Fruit fly (Drosophila melanogaster) whole organism, embryonic: ENCODE data around the gene CG34293.

Source experiments
- Adf1 ChIP-seq: fragments of 200-800 bp; sonication (Bioruptor generic); IDR thresholded peaks from 2 replicates; pipeline ENCODE4 v1.3.6; 2022; ENCODE audit warnings: missing biosample characterization, missing genetic modification characterization
- Aef1 ChIP-seq: fragments of 200-800 bp; sonication (Bioruptor generic); IDR thresholded peaks from 3 replicates; pipeline ENCODE4 v1.3.6; 2022; ENCODE audit warnings: missing biosample characterization, missing genetic modification characterization
- Awh ChIP-seq: fragments of 200-800 bp; sonication (Bioruptor generic); IDR thresholded peaks from 2 replicates; pipeline ENCODE4, ENCODE4 v1.3.6; 2022; ENCODE audit warnings: missing biosample characterization, missing genetic modification characterization
- CG10147 ChIP-seq: fragments of 200-800 bp; sonication (Bioruptor generic); optimal IDR thresholded peaks from 2 replicates; lab custom pipeline; 2019; ENCODE audit warnings: missing biosample characterization, mild to moderate bottlenecking, missing genetic modification characterization, moderate library complexity
- CG10209 ChIP-seq: fragments of 200-800 bp; sonication (Bioruptor generic); optimal IDR thresholded peaks from 3 replicates; lab custom pipeline; 2017; ENCODE audit warnings: missing biosample characterization, mild to moderate bottlenecking, missing genetic modification characterization, missing genetic modification reagents
- CG10267 ChIP-seq: fragments of 200-800 bp; sonication (Bioruptor generic); optimal IDR thresholded peaks from 2 replicates; lab custom pipeline; 2018; ENCODE audit warnings: missing biosample characterization, mild to moderate bottlenecking, missing genetic modification characterization, moderate library complexity
- CG11696 ChIP-seq: fragments of 200-800 bp; sonication (Bioruptor generic); IDR thresholded peaks from 2 replicates; pipeline ENCODE4 v1.3.6; 2022; ENCODE audit warnings: missing biosample characterization, missing genetic modification characterization
- CG12104 ChIP-seq: fragments of 200-800 bp; sonication (Bioruptor generic); optimal IDR thresholded peaks from 3 replicates; lab custom pipeline; 2016; ENCODE audit warnings: missing biosample characterization, missing genetic modification characterization
- CG12155 ChIP-seq: fragments of 200-800 bp; sonication (Bioruptor generic); optimal IDR thresholded peaks from 3 replicates; lab custom pipeline; 2016; ENCODE audit warnings: missing biosample characterization, missing genetic modification characterization
- CG12391 ChIP-seq: fragments of 200-800 bp; sonication (Bioruptor generic); optimal IDR thresholded peaks from 3 replicates; lab custom pipeline; 2018; ENCODE audit warnings: missing biosample characterization, mild to moderate bottlenecking, missing genetic modification characterization, moderate library complexity
- CG12942 ChIP-seq: fragments of 200-800 bp; sonication (Bioruptor generic); optimal IDR thresholded peaks from 3 replicates; lab custom pipeline; 2016; ENCODE audit warnings: missing biosample characterization, missing genetic modification characterization
- CG14441 ChIP-seq: fragments of 200-800 bp; sonication (Bioruptor generic); IDR thresholded peaks from 2 replicates; pipeline ENCODE4 v1.3.6; 2022; ENCODE audit warnings: missing biosample characterization, missing genetic modification characterization
- CG1529 ChIP-seq: fragments of 200-800 bp; sonication (Bioruptor generic); optimal IDR thresholded peaks from 3 replicates; lab custom pipeline; 2018; ENCODE audit warnings: missing biosample characterization, missing genetic modification characterization
- CG1603 ChIP-seq: fragments of 200-800 bp; sonication (Bioruptor generic); optimal IDR thresholded peaks from 2 replicates; lab custom pipeline; 2019; ENCODE audit warnings: missing biosample characterization, mild to moderate bottlenecking, missing genetic modification characterization, moderate library complexity
- CG16779 ChIP-seq: fragments of 200-800 bp; sonication (Bioruptor generic); IDR thresholded peaks from 2 replicates; pipeline ENCODE4 v1.3.6; 2022; ENCODE audit warnings: missing biosample characterization, missing genetic modification characterization
- CG2678 ChIP-seq: fragments of 200-800 bp; sonication (Bioruptor generic); optimal IDR thresholded peaks from 3 replicates; lab custom pipeline; 2019; ENCODE audit warnings: missing biosample characterization, mild to moderate bottlenecking, missing genetic modification characterization, moderate library complexity
- CG30403 ChIP-seq: fragments of 200-800 bp; sonication (Bioruptor generic); optimal IDR thresholded peaks from 3 replicates; lab custom pipeline; 2016; ENCODE audit warnings: missing biosample characterization, missing genetic modification characterization
- CG30431 ChIP-seq: fragments of 200-800 bp; sonication (Bioruptor generic); optimal IDR thresholded peaks from 2 replicates; lab custom pipeline; 2017; ENCODE audit warnings: missing biosample characterization, missing genetic modification characterization
- CG33557 ChIP-seq: fragments of 200-800 bp; sonication (Bioruptor generic); optimal IDR thresholded peaks from 2 replicates; lab custom pipeline; 2019; ENCODE audit warnings: missing biosample characterization, mild to moderate bottlenecking, missing genetic modification characterization, moderate library complexity
- CG34224 ChIP-seq: fragments of 200-800 bp; sonication (Bioruptor generic); IDR thresholded peaks from 3 replicates; pipeline ENCODE4 v1.3.6; 2022; ENCODE audit warnings: missing biosample characterization, missing genetic modification characterization; ENCODE audit not compliant: partially characterized antibody
- CG6254 ChIP-seq: fragments of 200-800 bp; sonication (Bioruptor generic); optimal IDR thresholded peaks from 3 replicates; lab custom pipeline; 2017; ENCODE audit warnings: mild to moderate bottlenecking, missing biosample characterization, missing genetic modification reagents, missing genetic modification characterization
- CG6272 ChIP-seq: fragments of 200-800 bp; sonication (Bioruptor generic); IDR thresholded peaks from 2 replicates; pipeline ENCODE4 v1.3.6; 2022; ENCODE audit warnings: missing biosample characterization, missing genetic modification characterization
- CG9932 ChIP-seq: fragments of 200-800 bp; sonication (Bioruptor generic); IDR thresholded peaks from 2 replicates; pipeline ENCODE4 v1.3.6; 2022; ENCODE audit warnings: missing biosample characterization, missing genetic modification characterization
- CHES-1-like ChIP-seq: fragments of 200-800 bp; sonication (Bioruptor generic); optimal IDR thresholded peaks from 2 replicates; lab custom pipeline; 2016; ENCODE audit warnings: missing biosample characterization, missing genetic modification characterization
- CkIIα-i1 ChIP-seq: fragments of 200-800 bp; sonication (Bioruptor generic); IDR thresholded peaks from 2 replicates; pipeline ENCODE4 v1.3.6; 2022; ENCODE audit warnings: missing biosample characterization, missing genetic modification characterization
- Dek ChIP-seq: fragments of 200-800 bp; sonication (Bioruptor generic); optimal IDR thresholded peaks from 3 replicates; lab custom pipeline; 2019; ENCODE audit warnings: missing biosample characterization, mild to moderate bottlenecking, missing genetic modification characterization, moderate library complexity
- Hmr ChIP-seq: fragments of 200-800 bp; sonication (Bioruptor generic); optimal IDR thresholded peaks from 3 replicates; lab custom pipeline; 2017; ENCODE audit warnings: mild to moderate bottlenecking, missing biosample characterization, missing genetic modification reagents, missing genetic modification characterization
- Mad ChIP-seq: fragments of 200-800 bp; sonication (Bioruptor generic); optimal IDR thresholded peaks from 2 replicates; lab custom pipeline; 2016; ENCODE audit warnings: missing biosample characterization, missing genetic modification characterization
- Myb ChIP-seq: fragments of 200-800 bp; sonication (Bioruptor generic); optimal IDR thresholded peaks from 2 replicates; lab custom pipeline; 2016; ENCODE audit warnings: missing biosample characterization, missing genetic modification characterization
- Sox100B ChIP-seq: fragments of 200-800 bp; sonication (Bioruptor generic); optimal IDR thresholded peaks from 3 replicates; lab custom pipeline; 2018; ENCODE audit warnings: missing biosample characterization, mild to moderate bottlenecking, missing genetic modification characterization
- Sry-δ ChIP-seq: fragments of 200-800 bp; sonication (Bioruptor generic); optimal IDR thresholded peaks from 2 replicates; lab custom pipeline; 2016; ENCODE audit warnings: missing biosample characterization, missing genetic modification characterization
- Usf ChIP-seq: fragments of 200-800 bp; sonication (Bioruptor generic); optimal IDR thresholded peaks from 2 replicates; lab custom pipeline; 2017; ENCODE audit warnings: missing genotype, missing biosample characterization, missing genetic modification characterization
- ash1 ChIP-seq: fragments of 200-800 bp; sonication (Bioruptor generic); optimal IDR thresholded peaks from 2 replicates; lab custom pipeline; 2018; ENCODE audit warnings: missing biosample characterization, mild to moderate bottlenecking, missing genetic modification characterization
- cad ChIP-seq: fragments of >200 bp; optimal IDR thresholded peaks from 2 replicates; lab custom pipeline; 2017; ENCODE audit warnings: missing biosample characterization, missing genetic modification characterization
- cato ChIP-seq: fragments of 200-800 bp; sonication (Bioruptor generic); optimal IDR thresholded peaks from 2 replicates; lab custom pipeline; 2016; ENCODE audit warnings: missing biosample characterization, missing genetic modification characterization, borderline replicate concordance
- chn ChIP-seq: fragments of 200-800 bp; sonication (Bioruptor generic); optimal IDR thresholded peaks from 2 replicates; lab custom pipeline; 2016; ENCODE audit warnings: missing biosample characterization, missing genetic modification characterization
- dmrt11E ChIP-seq: fragments of 200-800 bp; sonication (Bioruptor generic); optimal IDR thresholded peaks from 3 replicates; lab custom pipeline; 2018; ENCODE audit warnings: missing biosample characterization, mild to moderate bottlenecking, missing genetic modification characterization, moderate library complexity
- dysf ChIP-seq: fragments of 200-800 bp; sonication (Bioruptor generic); IDR thresholded peaks from 3 replicates; pipeline ENCODE4 v1.3.6; 2022; ENCODE audit warnings: missing biosample characterization, missing genetic modification characterization
- eyg ChIP-seq: fragments of 200-800 bp; sonication (Bioruptor generic); optimal IDR thresholded peaks from 3 replicates; lab custom pipeline; 2016; ENCODE audit warnings: missing biosample characterization, missing genetic modification characterization
- fd64A ChIP-seq: fragments of 200-800 bp; sonication (Bioruptor generic); optimal IDR thresholded peaks from 3 replicates; lab custom pipeline; 2018; ENCODE audit warnings: missing biosample characterization, mild to moderate bottlenecking, missing genetic modification characterization
- fu2 ChIP-seq: fragments of 200-800 bp; sonication (Bioruptor generic); optimal IDR thresholded peaks from 2 replicates; lab custom pipeline; 2016; ENCODE audit warnings: missing biosample characterization, missing genetic modification characterization
- gcm ChIP-seq: fragments of 200-800 bp; sonication (Bioruptor generic); optimal IDR thresholded peaks from 2 replicates; lab custom pipeline; 2019; ENCODE audit warnings: missing biosample characterization, mild to moderate bottlenecking, missing genetic modification characterization, moderate library complexity
- gt ChIP-seq: fragments of 200-800 bp; sonication (Bioruptor generic); IDR thresholded peaks from 2 replicates; pipeline ENCODE4 v1.3.6; 2022; ENCODE audit warnings: missing biosample characterization, missing genetic modification characterization
- hbn ChIP-seq: fragments of 200-800 bp; sonication (Bioruptor generic); IDR thresholded peaks from 2 replicates; pipeline ENCODE4 v1.3.6; 2022; ENCODE audit warnings: missing biosample characterization, missing genetic modification characterization; ENCODE audit not compliant: partially characterized antibody
- lola ChIP-seq, 3 experiments: fragments of >200 bp in 2 of 3; fragments of 200-800 bp in 1 of 3; sonication (Bioruptor generic) in 1 of 3; optimal IDR thresholded peaks; 2 replicates each; lab custom pipeline; 2017 to 2019; ENCODE audit warnings: missing biosample characterization in 3 of 3, missing genetic modification characterization in 3 of 3, mild to moderate bottlenecking in 1 of 3, moderate library complexity in 1 of 3
- pb ChIP-seq: fragments of 200-800 bp; sonication (Bioruptor generic); optimal IDR thresholded peaks from 3 replicates; lab custom pipeline; 2016; ENCODE audit warnings: missing biosample characterization, missing genetic modification characterization
- pum ChIP-seq: fragments of 200-800 bp; sonication (Bioruptor generic); optimal IDR thresholded peaks from 2 replicates; lab custom pipeline; 2016; ENCODE audit warnings: missing biosample characterization, missing genetic modification characterization
- scrt ChIP-seq: fragments of 200-800 bp; sonication (Bioruptor generic); optimal IDR thresholded peaks from 2 replicates; lab custom pipeline; 2018; ENCODE audit warnings: missing biosample characterization, mild to moderate bottlenecking, missing genetic modification characterization, moderate library complexity
- sna ChIP-seq: fragments of 200-800 bp; sonication (Bioruptor generic); IDR thresholded peaks from 2 replicates; pipeline ENCODE4 v1.3.6; 2022; ENCODE audit warnings: missing biosample characterization, missing genetic modification characterization; ENCODE audit not compliant: partially characterized antibody
- vvl ChIP-seq: fragments of 200-800 bp; sonication (Bioruptor generic); IDR thresholded peaks from 2 replicates; pipeline ENCODE4 v1.3.6; 2022; ENCODE audit warnings: missing biosample characterization, missing genetic modification characterization
- wor ChIP-seq: fragments of 200-800 bp; sonication (Bioruptor generic); IDR thresholded peaks from 2 replicates; pipeline ENCODE4 v1.3.6; 2022; ENCODE audit warnings: missing biosample characterization, missing genetic modification characterization
- zfh1 ChIP-seq: fragments of 200-800 bp; sonication (Bioruptor generic); IDR thresholded peaks from 3 replicates; pipeline ENCODE4 v1.3.6; 2022; ENCODE audit warnings: missing biosample characterization, missing genetic modification characterization

The CG34293 gene

dm6 chr3R:27131408-27131807, 34.0 kb downstream of the CG34293 start (continued):
- TF ChIP-seq CG11696 (GFP tag; lab: Robert Waterston, UW) (no peak), scrt (GFP tag; lab: Kevin White, UChicago) (peak; percentile 52), CG30431 (GFP tag; lab: Kevin White, UChicago) (no peak), pb (GFP tag; lab: Kevin White, UChicago) (no peak), zfh1 (GFP tag; lab: Robert Waterston, UW) (no peak), pum (GFP tag; lab: Kevin White, UChicago) (no peak), Mad (GFP tag; lab: Kevin White, UChicago) (no peak), Sry-δ (GFP tag; lab: Kevin White, UChicago) (peak; percentile 2), CG1603 (tag; lab: Kevin White, UChicago) (no peak), CG10147 (GFP tag; lab: Kevin White, UChicago) (peak; percentile 51), CG16779 (GFP tag; lab: Robert Waterston, UW) (no peak), hbn (GFP tag; lab: Robert Waterston, UW) (no peak), fu2 (GFP tag; lab: Kevin White, UChicago) (no peak), CG34224 (no peak), CG14441 (GFP tag; lab: Robert Waterston, UW) (no peak), CG12104 (GFP tag; lab: Kevin White, UChicago) (no peak), CG1529 (GFP tag; lab: Kevin White, UChicago) (no peak), CHES-1-like (GFP tag; lab: Kevin White, UChicago) (peak; percentile 49), vvl (GFP tag; lab: Robert Waterston, UW) (peak; percentile 44; the same call in 1 of the 2 replicates), Dek (tag; lab: Kevin White, UChicago) (peak; percentile 12), CG6272 (GFP tag; lab: Robert Waterston, UW) (no peak), chn (GFP tag; lab: Kevin White, UChicago) (no peak), cad (no peak), dysf (GFP tag; lab: Robert Waterston, UW) (peak; percentile 55; the same call in 1 of the 3 replicates), CG6254 (no peak), Usf (no peak), gcm (GFP tag; lab: Kevin White, UChicago) (no peak), wor (GFP tag; lab: Robert Waterston, UW) (no peak), CG9932 (GFP tag; lab: Robert Waterston, UW) (peak; percentile 53), CkIIα-i1 (GFP tag; lab: Robert Waterston, UW) (no peak), CG12942 (no peak), CG12155 (GFP tag; lab: Kevin White, UChicago) (no peak), cato (no peak), lola (GFP tag; optimal IDR thresholded peaks at IDR 0.05; lab: Kevin White, UChicago) (no peak), eyg (GFP tag; lab: Kevin White, UChicago) (peak; percentile 43), fd64A (GFP tag; lab: Kevin White, UChicago) (no peak), CG12391 (tag; lab: Kevin White, UChicago) (no peak), CG2678 (peak; percentile 66), CG10267 (tag; lab: Kevin White, UChicago) (no peak), CG10209 (GFP tag; lab: Kevin White, UChicago) (peak; percentile 72), Myb (GFP tag; lab: Kevin White, UChicago) (no peak), ash1 (GFP tag; lab: Kevin White, UChicago) (peak; percentile 60), dmrt11E (tag; lab: Kevin White, UChicago) (no peak), Sox100B (GFP tag; lab: Kevin White, UChicago) (no peak), sna (GFP tag; lab: Robert Waterston, UW) (no peak), Hmr (GFP tag; lab: Kevin White, UChicago) (peak; percentile 87), Awh (0 out of 2 replicates have a peak, but pooled peaks have one; percentile 19), CG30403 (GFP tag; lab: Kevin White, UChicago) (no peak), gt (GFP tag; lab: Robert Waterston, UW) (no peak), CG33557 (GFP tag; lab: Kevin White, UChicago) (no peak), Adf1 (GFP tag; lab: Robert Waterston, UW) (no peak; the same call in 1 of the 2 replicates), Aef1 (GFP tag; lab: Robert Waterston, UW) (no peak)
